Fruit fly (Drosophila melanogaster) whole organism, wandering third instar larva: ENCODE data around the gene CG7768.

Experiments used
- Abd-B ChIP-seq: fragments of >200 bp; optimal IDR thresholded peaks from 2 replicates; lab custom pipeline; 2017; ENCODE audit warnings: missing biosample characterization, missing genetic modification characterization
- CG32264 ChIP-seq: fragments of 200-800 bp; sonication (Bioruptor generic); optimal IDR thresholded peaks from 2 replicates; lab custom pipeline; 2016; ENCODE audit warnings: missing biosample characterization, missing genetic modification characterization
- CG9705 ChIP-seq: fragments of 200-800 bp; sonication (Bioruptor generic); optimal IDR thresholded peaks from 2 replicates; lab custom pipeline; 2018; ENCODE audit warnings: missing biosample characterization, mild to moderate bottlenecking, missing genetic modification characterization
- CrebA ChIP-seq: fragments of 200-800 bp; sonication (Bioruptor generic); optimal IDR thresholded peaks from 2 replicates; lab custom pipeline; 2016; ENCODE audit warnings: missing biosample characterization, mild to moderate bottlenecking, missing genetic modification characterization, borderline replicate concordance
- Dif ChIP-seq: fragments of 200-275, 200-300 bp; sonication (Bioruptor generic); optimal IDR thresholded peaks from 2 replicates; lab custom pipeline; 2018; ENCODE audit warnings: missing biosample characterization, missing genetic modification characterization; ENCODE audit not compliant: partially characterized antibody
- GATAd ChIP-seq: sonication (Bioruptor generic); optimal IDR thresholded peaks from 2 replicates; lab custom pipeline; 2016; ENCODE audit warnings: missing biosample characterization, missing genetic modification characterization
- HLH106 ChIP-seq: fragments of 200-800 bp; optimal IDR thresholded peaks from 3 replicates; lab custom pipeline; 2019; ENCODE audit warnings: missing biosample characterization, mild to moderate bottlenecking, missing genetic modification characterization, moderate library complexity
- Hnf4 ChIP-seq: fragments of 200-800 bp; sonication (Bioruptor generic); optimal IDR thresholded peaks from 2 replicates; lab custom pipeline; 2016; ENCODE audit warnings: missing biosample characterization, mild to moderate bottlenecking, missing genetic modification characterization
- Hr78 ChIP-seq: fragments of >200 bp; optimal IDR thresholded peaks from 2 replicates; lab custom pipeline; 2017; ENCODE audit warnings: missing biosample characterization, missing genetic modification characterization
- Hr83 ChIP-seq: fragments of 200-300 bp; sonication (Bioruptor generic); optimal IDR thresholded peaks from 2 replicates; lab custom pipeline; 2016; ENCODE audit warnings: missing biosample characterization, mild to moderate bottlenecking, missing genetic modification characterization, moderate library complexity; ENCODE audit not compliant: poor library complexity, severe bottlenecking
- Jra ChIP-seq: sonication (Bioruptor generic); optimal IDR thresholded peaks from 2 replicates; lab custom pipeline; 2016; ENCODE audit warnings: missing biosample characterization, missing genetic modification characterization
- Mio ChIP-seq: sonication (Bioruptor generic); optimal IDR thresholded peaks from 2 replicates; lab custom pipeline; 2016; ENCODE audit warnings: missing biosample characterization, missing genetic modification characterization
- Myc ChIP-seq: fragments of >200 bp; optimal IDR thresholded peaks from 2 replicates; lab custom pipeline; 2017
- N ChIP-seq: fragments of >200 bp; optimal IDR thresholded peaks from 2 replicates; lab custom pipeline; 2018; ENCODE audit warnings: missing biosample characterization, missing external identifiers, missing genetic modification characterization
- OdsH ChIP-seq: fragments of 200-800 bp; sonication (Bioruptor generic); optimal IDR thresholded peaks from 2 replicates; lab custom pipeline; 2016; ENCODE audit warnings: missing biosample characterization, mild to moderate bottlenecking, missing genetic modification characterization
- Sp1 ChIP-seq: fragments of 200-800 bp; sonication (Bioruptor generic); optimal IDR thresholded peaks from 3 replicates; lab custom pipeline; 2019; ENCODE audit warnings: missing biosample characterization, mild to moderate bottlenecking, missing genetic modification characterization, moderate library complexity
- Vsx2 ChIP-seq: fragments of 200-300, 225-300 bp; sonication (Bioruptor generic); optimal IDR thresholded peaks from 2 replicates; lab custom pipeline; 2018; ENCODE audit warnings: missing biosample characterization, missing genetic modification characterization; ENCODE audit not compliant: partially characterized antibody
- br ChIP-seq: fragments of 200-800 bp; sonication (Bioruptor generic); optimal IDR thresholded peaks from 2 replicates; lab custom pipeline; 2016; ENCODE audit warnings: missing biosample characterization, missing genetic modification characterization
- dl ChIP-seq, 2 experiments: fragments of 175-275, 200-275 bp in 1 of 2; fragments of 200-275 bp in 1 of 2; sonication (Bioruptor generic); optimal IDR thresholded peaks; lab custom pipeline; 2018; ENCODE audit warnings: mild to moderate bottlenecking in 2 of 2, missing biosample characterization in 2 of 2, missing genetic modification characterization in 2 of 2, moderate library complexity in 2 of 2; ENCODE audit not compliant: partially characterized antibody in 2 of 2, insufficient read depth in 1 of 2
- dsf ChIP-seq: sonication (Bioruptor generic); optimal IDR thresholded peaks from 2 replicates; lab custom pipeline; 2016; ENCODE audit warnings: missing biosample characterization, missing genetic modification characterization, borderline replicate concordance
- ey ChIP-seq: fragments of 200-800 bp; sonication (Bioruptor generic); optimal IDR thresholded peaks from 2 replicates; lab custom pipeline; 2016; ENCODE audit warnings: missing biosample characterization, missing genetic modification characterization
- foxo ChIP-seq, 2 experiments: fragments of 200-800 bp; sonication (Bioruptor generic); optimal IDR thresholded peaks; 2 replicates in 1 of 2; 3 replicates in 1 of 2; lab custom pipeline; 2016 to 2017; ENCODE audit warnings: missing biosample characterization in 2 of 2, missing genetic modification characterization in 2 of 2
- h ChIP-seq: fragments of 200-800 bp; sonication (Bioruptor generic); optimal IDR thresholded peaks from 3 replicates; lab custom pipeline; 2016; ENCODE audit warnings: missing biosample characterization, mild to moderate bottlenecking, missing genetic modification characterization
- jim ChIP-seq: fragments of 175-275, 200-325 bp; sonication (Bioruptor generic); optimal IDR thresholded peaks from 2 replicates; lab custom pipeline; 2016; ENCODE audit warnings: missing biosample characterization, mild to moderate bottlenecking, missing genetic modification characterization
- lola ChIP-seq: fragments of >200 bp; optimal IDR thresholded peaks from 2 replicates; lab custom pipeline; 2017; ENCODE audit warnings: missing biosample characterization, missing genetic modification characterization
- pan ChIP-seq: fragments of >200 bp; optimal IDR thresholded peaks from 2 replicates; lab custom pipeline; 2017
- psq ChIP-seq: fragments of 200-800 bp; sonication (Bioruptor generic); optimal IDR thresholded peaks from 3 replicates; lab custom pipeline; 2017; ENCODE audit warnings: missing biosample characterization, mild to moderate bottlenecking, missing genetic modification characterization, moderate library complexity
- tai ChIP-seq: sonication (Bioruptor generic); optimal IDR thresholded peaks from 2 replicates; lab custom pipeline; 2016; ENCODE audit warnings: missing biosample characterization, missing genetic modification characterization
- usp ChIP-seq: fragments of >200 bp; optimal IDR thresholded peaks from 2 replicates; lab custom pipeline; 2017; ENCODE audit warnings: missing biosample characterization, missing genetic modification characterization
- woc ChIP-seq: sonication (Bioruptor generic); optimal IDR thresholded peaks from 2 replicates; lab custom pipeline; 2016; ENCODE audit warnings: missing biosample characterization, mild to moderate bottlenecking, missing genetic modification characterization

The CG7768 gene

DNA sequence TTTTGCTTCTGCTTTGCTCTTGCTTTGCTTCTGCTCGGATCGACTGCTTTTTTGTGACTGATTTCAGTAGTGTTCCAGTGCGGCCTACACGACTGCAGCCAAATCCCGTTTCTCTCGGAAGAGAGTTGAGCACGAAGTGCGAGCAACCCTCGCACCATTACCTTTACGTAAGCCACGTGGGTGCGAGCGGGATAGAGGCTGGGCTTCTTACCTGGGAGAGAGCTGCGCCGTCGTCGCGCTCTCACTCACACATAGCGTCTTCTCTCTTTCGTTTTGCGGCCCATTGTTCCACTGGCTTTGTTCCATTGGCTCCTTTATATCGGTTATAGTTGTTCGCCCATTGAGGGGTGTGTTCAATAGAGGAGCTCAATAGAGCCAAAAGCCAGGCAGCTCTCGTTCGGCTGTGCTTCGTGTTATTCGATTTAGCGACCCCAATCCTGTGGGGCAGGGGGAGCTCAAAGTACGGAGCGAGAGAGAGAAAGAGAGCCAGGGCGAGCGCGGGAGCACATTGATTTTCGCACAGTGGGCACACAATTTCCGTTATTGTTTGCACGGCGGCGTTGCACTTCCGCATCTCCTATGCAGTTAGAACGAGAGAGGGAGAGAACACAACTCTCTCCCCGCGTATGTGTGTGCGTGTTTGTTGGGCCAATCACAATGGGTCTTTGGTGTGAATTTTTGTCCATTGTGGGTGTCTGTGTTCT, 40.4 kb upstream of the CG7768 start:
- no peak for TF ChIP-seq GATAd (GFP tag; lab: Kevin White, UChicago)
- peak; percentile 22 for TF ChIP-seq psq (GFP tag; lab: Kevin White, UChicago)
- no peak for TF ChIP-seq br
- TF ChIP-seq dl (GFP tag; optimal IDR thresholded peaks at IDR 0.05; lab: Kevin White, UChicago; ENCODE audit: insufficient read depth in 1 of 2, partially characterized antibody in 2 of 2) = peak; percentile 35 to 51
- peak; percentile 35 for TF ChIP-seq Vsx2 (GFP tag; lab: Kevin White, UChicago)
- peak; percentile 65 for TF ChIP-seq Dif (GFP tag; lab: Kevin White, UChicago)

DNA sequence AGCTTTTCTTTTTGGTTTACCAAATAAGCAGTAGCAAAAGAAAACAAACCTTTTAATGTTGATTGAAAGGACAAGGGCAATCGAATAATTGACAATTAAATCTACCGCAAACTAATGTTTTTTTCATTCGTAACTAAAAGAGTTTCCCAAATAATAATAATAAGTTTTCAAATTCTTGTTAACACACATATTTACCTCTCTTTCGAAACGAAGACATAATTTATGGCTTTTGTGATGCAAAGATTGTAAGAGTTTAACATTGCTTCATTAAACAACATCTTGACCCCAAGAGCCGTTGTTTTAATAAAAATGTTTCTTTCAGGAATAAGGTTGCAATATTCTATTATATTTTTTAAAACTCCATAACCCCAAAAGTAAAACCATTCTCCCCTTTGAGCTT, 39.5 kb upstream of the CG7768 start, which contains the start of gene D:
Gene D (minus strand): TSS at position 101 of the 400 bp plus-strand sequence.
- TF ChIP-seq Jra (GFP tag; lab: Kevin White, UChicago) = no peak
- no peak for TF ChIP-seq Myc (lab: Kevin White, UChicago)
- no peak for TF ChIP-seq Vsx2 (GFP tag; lab: Kevin White, UChicago)
- no peak for TF ChIP-seq Sp1 (GFP tag; lab: Kevin White, UChicago)
- no peak for TF ChIP-seq N (GFP tag; lab: Kevin White, UChicago)
- no peak for TF ChIP-seq CrebA (GFP tag; lab: Kevin White, UChicago)
- TF ChIP-seq h (GFP tag; lab: Kevin White, UChicago) = no peak
- no peak for TF ChIP-seq Hr78 (GFP tag; lab: Kevin White, UChicago)
- TF ChIP-seq tai (GFP tag; lab: Kevin White, UChicago) = no peak
- no peak for TF ChIP-seq lola

dm6 chr3L:14185049-14185448, 33.0 kb upstream of the CG7768 start:
- TF ChIP-seq lola = no peak
- TF ChIP-seq Hr78 (GFP tag; lab: Kevin White, UChicago) = no peak
- TF ChIP-seq psq (GFP tag; lab: Kevin White, UChicago) = no peak
- no peak for TF ChIP-seq br
- no peak for TF ChIP-seq CG9705
- no peak for TF ChIP-seq Hnf4 (GFP tag; lab: Kevin White, UChicago)
- TF ChIP-seq dl (GFP tag; optimal IDR thresholded peaks at IDR 0.05; lab: Kevin White, UChicago; ENCODE audit: insufficient read depth in 1 of 2, partially characterized antibody in 2 of 2) = no peak
- no peak for TF ChIP-seq foxo (GFP tag; optimal IDR thresholded peaks at IDR 0.05; lab: Kevin White, UChicago)
- TF ChIP-seq, all 38 proteins: peak for 0

dm6 chr3L:14189431-14189830, 28.6 kb upstream of the CG7768 start, which contains the start of gene nan:
nan (minus strand) TSS chr3L:14189648.
- no peak for TF ChIP-seq usp
- no peak for TF ChIP-seq HLH106 (tag; lab: Kevin White, UChicago)
- no peak for TF ChIP-seq ey (GFP tag; lab: Kevin White, UChicago)
- no peak for TF ChIP-seq psq (GFP tag; lab: Kevin White, UChicago)
- TF ChIP-seq jim (GFP tag; lab: Kevin White, UChicago) = no peak
- no peak for TF ChIP-seq Hr83 (GFP tag; lab: Kevin White, UChicago)
- TF ChIP-seq dsf = no peak
- no peak for TF ChIP-seq CG9705
- TF ChIP-seq woc = no peak
- TF ChIP-seq CG32264 (GFP tag; lab: Kevin White, UChicago) = no peak
- no peak for TF ChIP-seq Myc (lab: Kevin White, UChicago)
- TF ChIP-seq Jra (GFP tag; lab: Kevin White, UChicago) = no peak
- no peak for TF ChIP-seq OdsH (GFP tag; lab: Kevin White, UChicago)
- no peak for TF ChIP-seq Abd-B (GFP tag; lab: Kevin White, UChicago)
- no peak for TF ChIP-seq pan (lab: Kevin White, UChicago)
- no peak for TF ChIP-seq Vsx2 (GFP tag; lab: Kevin White, UChicago)
- no peak for TF ChIP-seq Mio
- no peak for TF ChIP-seq Hr78 (GFP tag; lab: Kevin White, UChicago)
- no peak for TF ChIP-seq tai (GFP tag; lab: Kevin White, UChicago)
